Worm (Caenorhabditis elegans): ENCODE measurements around the gene F31F4.17.
A peak's percentile ranks its signal among the peaks of the same experiment; 100 is the strongest.

Gene F31F4.17

DNA sequence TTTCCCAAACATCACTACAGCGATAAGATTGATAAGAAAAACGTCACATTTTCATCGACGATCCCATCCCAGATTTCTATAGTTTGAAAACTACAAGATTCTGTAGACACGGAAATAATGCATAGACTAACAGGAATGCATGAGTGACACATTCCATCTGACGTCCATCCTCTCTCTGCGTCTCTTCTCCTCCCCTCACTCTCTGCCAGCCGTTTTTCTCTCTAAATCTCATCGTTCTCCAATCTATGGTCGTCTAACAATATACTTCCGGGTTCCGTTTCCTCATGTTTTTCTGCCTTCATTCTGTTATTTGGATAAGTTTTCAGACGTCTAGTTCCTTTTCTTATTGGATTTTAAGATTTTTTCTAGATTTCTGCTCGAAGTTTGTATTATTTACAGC is 41.1 kb downstream of the F31F4.17 start, which contains the start of gene F48G7.4 (continued):
- TF ChIP-seq dmd-6 (GFP tag; IDR thresholded peaks at IDR 0.05) (peak; percentile 75), daf-8 (GFP tag; IDR thresholded peaks at IDR 0.05) (no peak), skn-1 (tag; optimal IDR thresholded peaks at IDR 0.05) (no peak), jun-1 (tag; optimal IDR thresholded peaks at IDR 0.05) (no peak), dmd-8 (GFP tag; IDR thresholded peaks at IDR 0.05) (no peak), mdt-29 (GFP tag; IDR thresholded peaks at IDR 0.05) (no peak), lsy-2 (tag; optimal IDR thresholded peaks at IDR 0.05) (peak; percentile 40 to 76), R02D3.7 (tag; optimal IDR thresholded peaks at IDR 0.05) (no peak), php-3 (GFP tag; IDR thresholded peaks at IDR 0.05) (no peak), ceh-62 (tag; optimal IDR thresholded peaks at IDR 0.05) (no peak), Y75B8A.6 (GFP tag; IDR thresholded peaks at IDR 0.05) (no peak), ceh-32 (tag; optimal IDR thresholded peaks at IDR 0.05; ENCODE audit: poor library complexity) (no peak), nhr-42 (GFP tag; IDR thresholded peaks at IDR 0.05) (no peak), arid-1 (GFP tag; conservative IDR thresholded peaks at IDR 0.05) (no peak), ceh-20 (GFP tag; IDR thresholded peaks at IDR 0.05) (peak; percentile 60; the same call in 1 of the 2 replicates), nhr-41 (GFP tag; IDR thresholded peaks at IDR 0.05) (no peak), nhr-6 (tag; optimal IDR thresholded peaks at IDR 0.05) (peak; percentile 30), tag-97 (GFP tag; IDR thresholded peaks at IDR 0.05) (0 out of 2 replicates have a peak, but pooled peaks have one; percentile 33), cey-2 (tag; optimal IDR thresholded peaks at IDR 0.05; ENCODE audit: borderline replicate concordance, insufficient read depth) (no peak), ctbp-1 (GFP tag; IDR thresholded peaks at IDR 0.05) (no peak), nhr-76 (tag; optimal IDR thresholded peaks at IDR 0.05) (no peak), rbr-2 (tag; optimal IDR thresholded peaks at IDR 0.05) (peak; percentile 84), lin-29 (GFP tag; IDR thresholded peaks at IDR 0.05) (no peak), nhr-25 (tag; optimal IDR thresholded peaks at IDR 0.05; ENCODE audit: borderline replicate concordance, insufficient read depth) (no peak), daf-12 (tag; optimal IDR thresholded peaks at IDR 0.05) (no peak), unc-62 (GFP tag; optimal IDR thresholded peaks at IDR 0.05 in 1 of 2) (peak in 1 of 2 experiments; percentile 99), unc-62 (tag; optimal IDR thresholded peaks at IDR 0.05) (no peak), ces-1 (GFP tag; optimal IDR thresholded peaks at IDR 0.05) (no peak), saeg-2 (GFP tag; IDR thresholded peaks at IDR 0.05) (no peak), Y5F2A.4 (GFP tag; optimal IDR thresholded peaks at IDR 0.05) (no peak), unc-39 (tag; optimal IDR thresholded peaks at IDR 0.05) (no peak), hlh-30 (tag; optimal IDR thresholded peaks at IDR 0.05; ENCODE audit: insufficient read depth) (peak; percentile 79), madf-9 (GFP tag; conservative IDR thresholded peaks at IDR 0.05) (no peak), zag-1 (tag; optimal IDR thresholded peaks at IDR 0.05) (no peak), ZK337.2 (GFP tag; IDR thresholded peaks at IDR 0.05) (no peak), vab-7 (GFP tag; IDR thresholded peaks at IDR 0.05) (no peak), lir-3 (tag; optimal IDR thresholded peaks at IDR 0.05) (no peak), zip-11 (GFP tag; IDR thresholded peaks at IDR 0.05) (no peak), madf-5 (GFP tag; IDR thresholded peaks at IDR 0.05) (no peak), nhr-102 (tag; optimal IDR thresholded peaks at IDR 0.05) (no peak), daf-19 (GFP tag; conservative IDR thresholded peaks at IDR 0.05) (no peak), nhr-48 (tag; optimal IDR thresholded peaks at IDR 0.05) (peak; percentile 24), fkh-10 (GFP tag; optimal IDR thresholded peaks at IDR 0.05) (peak; percentile 65), zfp-3 (GFP tag; conservative IDR thresholded peaks at IDR 0.05) (no peak), pqm-1 (tag; optimal IDR thresholded peaks at IDR 0.05) (no peak), unc-130 (GFP tag; optimal IDR thresholded peaks at IDR 0.05) (no peak), mdl-1 (tag; optimal IDR thresholded peaks at IDR 0.05) (peak in 1 of 2 experiments; percentile 60), hlh-11 (tag; optimal IDR thresholded peaks at IDR 0.05) (peak; percentile 71), sdz-12 (GFP tag; optimal IDR thresholded peaks at IDR 0.05) (no peak), spr-3 (GFP tag; optimal IDR thresholded peaks at IDR 0.05) (no peak), lin-15B (tag; optimal IDR thresholded peaks at IDR 0.05) (no peak), gei-8 (GFP tag; optimal IDR thresholded peaks at IDR 0.05) (no peak)

Data from whole organism, L4 larva.